6 worm cellular contexts compared by ENCODE assay signal in genomic region chrIII:12135580-12135979, ce11.
TF ChIP-seq lines count a peak whose summit lies in the region.

No protein-coding gene starts in this region.

TF ChIP-seq in whole organism, L1 larva, 84 proteins besides CTCF, POLR2A, EP300 and RAD21:
- no peak for TF ChIP-seq alr-1 (tag; optimal IDR thresholded peaks at IDR 0.05; lab: Kevin White, UChicago; ENCODE audit: borderline replicate concordance)
- TF ChIP-seq nhr-85 (tag; lab: Kevin White, UChicago): no peak
- TF ChIP-seq irx-1 (tag; optimal IDR thresholded peaks at IDR 0.05; lab: Kevin White, UChicago): no peak
- no peak for TF ChIP-seq lin-13 (GFP tag; optimal IDR thresholded peaks at IDR 0.05; lab: Kevin White, UChicago)
- peak in 2 of 6 experiments; percentile 1 to 44 for TF ChIP-seq elt-3 (tag; optimal IDR thresholded peaks at IDR 0.05; lab: Kevin White, UChicago)
- peak in 1 of 2 experiments; percentile 6 for TF ChIP-seq lin-35 (GFP tag; optimal IDR thresholded peaks at IDR 0.05; lab: Kevin White, UChicago)
- no peak for TF ChIP-seq nhr-237 (tag; optimal IDR thresholded peaks at IDR 0.05; lab: Kevin White, UChicago)
- no peak for TF ChIP-seq nhr-12 (tag; optimal IDR thresholded peaks at IDR 0.05; lab: Kevin White, UChicago)
- no peak for TF ChIP-seq lsy-2 (tag; optimal IDR thresholded peaks at IDR 0.05; lab: Kevin White, UChicago)
- no peak for TF ChIP-seq nhr-28 (tag; optimal IDR thresholded peaks at IDR 0.05; lab: Kevin White, UChicago)
- no peak for TF ChIP-seq zip-4 (GFP tag; optimal IDR thresholded peaks at IDR 0.05; lab: Kevin White, UChicago)
- peak; percentile 44 for TF ChIP-seq elt-2 (tag; optimal IDR thresholded peaks at IDR 0.05; lab: Kevin White, UChicago)

TF ChIP-seq in whole organism, L2 larva, 48 proteins besides CTCF, POLR2A, EP300 and RAD21:
- TF ChIP-seq fos-1 (tag; optimal IDR thresholded peaks at IDR 0.05; lab: Kevin White, UChicago) (peak; percentile 81), mbf-1 (tag; optimal IDR thresholded peaks at IDR 0.05; lab: Kevin White, UChicago) (no peak), skn-1 (tag; optimal IDR thresholded peaks at IDR 0.05; lab: Kevin White, UChicago) (peak; percentile 29), crh-2 (tag; optimal IDR thresholded peaks at IDR 0.05; lab: Kevin White, UChicago) (peak; percentile 56), ceh-82 (tag; optimal IDR thresholded peaks at IDR 0.05; lab: Kevin White, UChicago) (no peak)

TF ChIP-seq in whole organism, L3 larva, 47 proteins besides CTCF, POLR2A, EP300 and RAD21:
- TF ChIP-seq R02D3.7 (tag; optimal IDR thresholded peaks at IDR 0.05; lab: Kevin White, UChicago) (no peak), ceh-16 (tag; optimal IDR thresholded peaks at IDR 0.05; lab: Kevin White, UChicago) (no peak), skn-1 (tag; optimal IDR thresholded peaks at IDR 0.05; lab: Kevin White, UChicago) (no peak), daf-12 (tag; optimal IDR thresholded peaks at IDR 0.05; lab: Kevin White, UChicago) (no peak), egl-5 (tag; optimal IDR thresholded peaks at IDR 0.05; lab: Kevin White, UChicago) (no peak), unc-39 (tag; optimal IDR thresholded peaks at IDR 0.05; lab: Kevin White, UChicago) (no peak), ama-1 (optimal IDR thresholded peaks at IDR 0.05; lab: Kevin White, UChicago) (no peak), elt-1 (tag; optimal IDR thresholded peaks at IDR 0.05; lab: Kevin White, UChicago) (no peak), tbx-2 (tag; optimal IDR thresholded peaks at IDR 0.05; lab: Kevin White, UChicago) (no peak), zag-1 (tag; optimal IDR thresholded peaks at IDR 0.05; lab: Kevin White, UChicago) (no peak), sea-2 (GFP tag; optimal IDR thresholded peaks at IDR 0.05; lab: Kevin White, UChicago) (no peak), fos-1 (tag; optimal IDR thresholded peaks at IDR 0.05; lab: Kevin White, UChicago) (no peak), elt-3 (tag; optimal IDR thresholded peaks at IDR 0.05; lab: Kevin White, UChicago) (no peak), fkh-2 (tag; optimal IDR thresholded peaks at IDR 0.05; lab: Kevin White, UChicago) (no peak), elt-2 (tag; optimal IDR thresholded peaks at IDR 0.05; lab: Kevin White, UChicago) (peak; percentile 72), ceh-28 (tag; optimal IDR thresholded peaks at IDR 0.05; lab: Kevin White, UChicago) (no peak), pha-4 (tag; optimal IDR thresholded peaks at IDR 0.05; lab: Kevin White, UChicago) (peak; percentile 36), aly-2 (tag; optimal IDR thresholded peaks at IDR 0.05; lab: Kevin White, UChicago) (no peak), snpc-4 (tag; optimal IDR thresholded peaks at IDR 0.05; lab: Kevin White, UChicago) (no peak), pqm-1 (tag; optimal IDR thresholded peaks at IDR 0.05; lab: Kevin White, UChicago) (peak; percentile 62)

TF ChIP-seq in whole organism, L4 larva, 104 proteins besides CTCF, POLR2A, EP300 and RAD21:
- no peak for TF ChIP-seq mxl-3 (GFP tag; optimal IDR thresholded peaks at IDR 0.05; lab: Kevin White, UChicago)
- no peak for TF ChIP-seq daf-16 (GFP tag; optimal IDR thresholded peaks at IDR 0.05; lab: Kevin White, UChicago)
- TF ChIP-seq daf-16 (tag; optimal IDR thresholded peaks at IDR 0.05; lab: Kevin White, UChicago): peak; percentile 54
- TF ChIP-seq dmd-6 (GFP tag; IDR thresholded peaks at IDR 0.05; lab: Robert Waterston, UW): peak; percentile 31; the same call in 1 of the 2 replicates
- peak; percentile 74 for TF ChIP-seq pqm-1 (tag; optimal IDR thresholded peaks at IDR 0.05; lab: Kevin White, UChicago)
- peak; percentile 25 for TF ChIP-seq dve-1 (tag; optimal IDR thresholded peaks at IDR 0.05; lab: Kevin White, UChicago; ENCODE audit: insufficient read depth)
- TF ChIP-seq mdt-29 (GFP tag; IDR thresholded peaks at IDR 0.05; lab: Robert Waterston, UW): no peak
- peak; percentile 19 for TF ChIP-seq hlh-30 (tag; optimal IDR thresholded peaks at IDR 0.05; lab: Kevin White, UChicago; ENCODE audit: insufficient read depth)
- peak; percentile 90 for TF ChIP-seq nhr-28 (tag; optimal IDR thresholded peaks at IDR 0.05; lab: Kevin White, UChicago)
- TF ChIP-seq nhr-77 (tag; optimal IDR thresholded peaks at IDR 0.05; lab: Kevin White, UChicago): peak; percentile 22

TF ChIP-seq in whole organism, late embryonic, 69 proteins besides CTCF, POLR2A, EP300 and RAD21:
- TF ChIP-seq tbx-2 (tag; optimal IDR thresholded peaks at IDR 0.05; lab: Kevin White, UChicago): no peak
- TF ChIP-seq elt-2 (tag; optimal IDR thresholded peaks at IDR 0.05; lab: Kevin White, UChicago): peak; percentile 23

TF ChIP-seq in whole organism, young adult, 124 proteins besides CTCF, POLR2A, EP300 and RAD21:
- TF ChIP-seq nhr-80 (tag; optimal IDR thresholded peaks at IDR 0.05; lab: Kevin White, UChicago): peak; percentile 47
- no peak for TF ChIP-seq nfyb-1 (GFP tag; IDR thresholded peaks at IDR 0.05; lab: Robert Waterston, UW)
TF ChIP-seq in whole organism, young adult: peak in this region for 1.
